Fruit fly (Drosophila melanogaster) whole organism: ENCODE measurements around the gene CG34183.

Experiments
- CG8478 ChIP-seq: fragments of >200 bp; optimal IDR thresholded peaks from 2 replicates; lab custom pipeline; 2018; ENCODE audit warnings: inconsistent platforms
- Dll ChIP-seq: fragments of >200 bp; optimal IDR thresholded peaks from 2 replicates; lab custom pipeline; 2017
- usp ChIP-seq: fragments of >200 bp; optimal IDR thresholded peaks from 2 replicates; lab custom pipeline; 2017; ENCODE audit warnings: missing biosample characterization, missing genetic modification characterization, mixed read lengths

- TF ChIP-seq usp (GFP tag; lab: Kevin White, UChicago) (no peak), CG8478 (lab: Kevin White, UChicago) (no peak), Dll (lab: Kevin White, UChicago) (no peak)
Measured at dm6 chr2L:9894193-9894592, 3.6 kb upstream of the CG34183 start.
